Fruit fly (Drosophila melanogaster): Measurements from ENCODE around the gene Sirt2.

The Sirt2 gene

dm6 chr3R:20327572-20328483 is at the start of gene Sirt2, which contains the start of gene CG4360:
Gene Sirt2, plus strand, starts transcription at chr3R:20328465.
Gene CG4360, minus strand, starts transcription at chr3R:20328003.
- no peak for TF ChIP-seq CG15073 (GFP tag; optimal IDR thresholded peaks at IDR 0.05)
- TF ChIP-seq oc (tag; optimal IDR thresholded peaks at IDR 0.05), result no peak
- TF ChIP-seq Hr51 (GFP tag; optimal IDR thresholded peaks at IDR 0.05), result peak in 1 of 2 experiments; percentile 4
- no peak for TF ChIP-seq dati (GFP tag; IDR thresholded peaks at IDR 0.05)
- no peak for TF ChIP-seq CG7271 (tag; optimal IDR thresholded peaks at IDR 0.05)
- TF ChIP-seq pum (GFP tag; optimal IDR thresholded peaks at IDR 0.05), result peak; percentile 58
- peak; percentile 10 for TF ChIP-seq gfzf (GFP tag; optimal IDR thresholded peaks at IDR 0.05)
- no peak for TF ChIP-seq pb (GFP tag; optimal IDR thresholded peaks at IDR 0.05)
- TF ChIP-seq sc (optimal IDR thresholded peaks at IDR 0.05), result no peak
- TF ChIP-seq sc (GFP tag; optimal IDR thresholded peaks at IDR 0.05), result no peak
- TF ChIP-seq Bteb2 (GFP tag; optimal IDR thresholded peaks at IDR 0.05), result no peak
- peak; percentile 50 for TF ChIP-seq chn (GFP tag; optimal IDR thresholded peaks at IDR 0.05)
- TF ChIP-seq ftz-f1 (GFP tag; optimal IDR thresholded peaks at IDR 0.05), result peak; percentile 54
- TF ChIP-seq Doc2 (GFP tag; IDR thresholded peaks at IDR 0.05), result no peak
- peak; percentile 15; the same call in 1 of the 2 replicates for TF ChIP-seq CG11085 (GFP tag; IDR thresholded peaks at IDR 0.05)
- TF ChIP-seq CG2129 (GFP tag; IDR thresholded peaks at IDR 0.05; ENCODE audit: partially characterized antibody), result peak; percentile 68
- TF ChIP-seq CG18764 (GFP tag; optimal IDR thresholded peaks at IDR 0.05), result no peak
- no peak for TF ChIP-seq D19B (GFP tag; optimal IDR thresholded peaks at IDR 0.05)
- TF ChIP-seq Antp (GFP tag; optimal IDR thresholded peaks at IDR 0.05), result peak; percentile 49
- TF ChIP-seq CHES-1-like (GFP tag; optimal IDR thresholded peaks at IDR 0.05), result peak; percentile 89
- peak; percentile 47 for TF ChIP-seq CG9609 (GFP tag; optimal IDR thresholded peaks at IDR 0.05)
- peak; percentile 22; the same call in 1 of the 2 replicates for TF ChIP-seq CG4404 (GFP tag; IDR thresholded peaks at IDR 0.05)
- peak; percentile 54 for TF ChIP-seq Fer1 (GFP tag; optimal IDR thresholded peaks at IDR 0.05)
- TF ChIP-seq CG11695 (GFP tag; IDR thresholded peaks at IDR 0.05), result peak; percentile 27; the same call in 1 of the 3 replicates
- TF ChIP-seq CG33213 (GFP tag; optimal IDR thresholded peaks at IDR 0.05), result peak; percentile 25
- TF ChIP-seq ems (GFP tag; optimal IDR thresholded peaks at IDR 0.05), result peak; percentile 39
- peak; percentile 59; the same call in 1 of the 2 replicates for TF ChIP-seq crol (GFP tag; IDR thresholded peaks at IDR 0.05)
- TF ChIP-seq Taf1 (GFP tag; IDR thresholded peaks at IDR 0.05), result no peak
- no peak for TF ChIP-seq hth (optimal IDR thresholded peaks at IDR 0.05)
- no peak for TF ChIP-seq run (tag; optimal IDR thresholded peaks at IDR 0.05)
- peak; percentile 41 for TF ChIP-seq Ptx1 (GFP tag; IDR thresholded peaks at IDR 0.05)
- no peak for TF ChIP-seq CG10462 (GFP tag; optimal IDR thresholded peaks at IDR 0.05)
- no peak for TF ChIP-seq Mes4 (GFP tag; optimal IDR thresholded peaks at IDR 0.05)
- TF ChIP-seq CG2116 (GFP tag; optimal IDR thresholded peaks at IDR 0.05), result peak; percentile 98
- peak; percentile 99 for TF ChIP-seq CG7928 (GFP tag; optimal IDR thresholded peaks at IDR 0.05)
- peak; percentile 50 for TF ChIP-seq jumu (GFP tag; optimal IDR thresholded peaks at IDR 0.05)
- TF ChIP-seq klu (GFP tag; IDR thresholded peaks at IDR 0.05), result peak; percentile 28
- peak; percentile 66; the same call in 3 of the 4 replicates for TF ChIP-seq Gug (GFP tag; IDR thresholded peaks at IDR 0.05)
- TF ChIP-seq disco-r (GFP tag; optimal IDR thresholded peaks at IDR 0.05), result no peak
- no peak for TF ChIP-seq Kr (GFP tag; optimal IDR thresholded peaks at IDR 0.05)
- no peak for TF ChIP-seq CG1603 (tag; optimal IDR thresholded peaks at IDR 0.05)
- no peak for TF ChIP-seq CG3726 (GFP tag; IDR thresholded peaks at IDR 0.05)
- TF ChIP-seq sens (GFP tag), result peak; percentile 87
- TF ChIP-seq ewg (GFP tag; optimal IDR thresholded peaks at IDR 0.05), result no peak
- peak; percentile 79 for TF ChIP-seq ci (GFP tag; IDR thresholded peaks at IDR 0.05)
- peak; percentile 63 for TF ChIP-seq lilli (GFP tag; optimal IDR thresholded peaks at IDR 0.05)
- TF ChIP-seq gcm (GFP tag; optimal IDR thresholded peaks at IDR 0.05), result peak; percentile 15
- TF ChIP-seq bigmax (GFP tag; optimal IDR thresholded peaks at IDR 0.05), result no peak
- peak; percentile 77 for TF ChIP-seq MBD-R2 (GFP tag; IDR thresholded peaks at IDR 0.05)
- TF ChIP-seq CG3995 (GFP tag; optimal IDR thresholded peaks at IDR 0.05), result peak; percentile 5
